Fruit fly (Drosophila melanogaster) whole organism, embryonic: ENCODE results near the gene lectin-33A.

Experiments
- ATbp ChIP-seq: fragments of 200-800 bp; sonication (Bioruptor generic); optimal IDR thresholded peaks from 2 replicates; lab custom pipeline; 2017; ENCODE audit warnings: missing biosample characterization, mild to moderate bottlenecking, missing genetic modification characterization, missing genetic modification reagents
- Asciz ChIP-seq: fragments of 200-800 bp; sonication (Bioruptor generic); optimal IDR thresholded peaks from 2 replicates; lab custom pipeline; 2017; ENCODE audit warnings: missing biosample characterization, mild to moderate bottlenecking, missing genetic modification characterization, missing genetic modification reagents
- CG11504 ChIP-seq: fragments of 200-800 bp; sonication (Bioruptor generic); optimal IDR thresholded peaks from 3 replicates; lab custom pipeline; 2019; ENCODE audit warnings: missing biosample characterization, mild to moderate bottlenecking, missing genetic modification characterization, moderate library complexity
- CG11723 ChIP-seq: fragments of 200-800 bp; sonication (Bioruptor generic); optimal IDR thresholded peaks from 2 replicates; lab custom pipeline; 2017; ENCODE audit warnings: missing biosample characterization, mild to moderate bottlenecking, missing genetic modification characterization
- CG14860 ChIP-seq: fragments of 200-800 bp; sonication (Bioruptor generic); IDR thresholded peaks from 3 replicates; pipeline ENCODE4 v1.3.6; 2022; ENCODE audit warnings: missing biosample characterization, missing genetic modification characterization; ENCODE audit not compliant: partially characterized antibody
- CG15073 ChIP-seq: fragments of 200-800 bp; sonication (Bioruptor generic); optimal IDR thresholded peaks from 2 replicates; lab custom pipeline; 2016; ENCODE audit warnings: missing biosample characterization, missing genetic modification characterization
- CG15696 ChIP-seq: fragments of 200-800 bp; sonication (Bioruptor generic); optimal IDR thresholded peaks from 2 replicates; lab custom pipeline; 2019; ENCODE audit warnings: missing biosample characterization, mild to moderate bottlenecking, missing genetic modification characterization, moderate library complexity
- CG16815 ChIP-seq: fragments of 200-800 bp; sonication (Bioruptor generic); optimal IDR thresholded peaks from 3 replicates; lab custom pipeline; 2017; ENCODE audit warnings: missing biosample characterization, mild to moderate bottlenecking, missing genetic modification characterization
- CG16863 ChIP-seq: fragments of 200-800 bp; sonication (Bioruptor generic); optimal IDR thresholded peaks from 3 replicates; lab custom pipeline; 2016; ENCODE audit warnings: missing biosample characterization, missing genetic modification characterization
- CG2116 ChIP-seq: fragments of 200-800 bp; sonication (Bioruptor generic); optimal IDR thresholded peaks from 3 replicates; lab custom pipeline; 2018; ENCODE audit warnings: missing biosample characterization, mild to moderate bottlenecking, missing genetic modification characterization
- CG4360 ChIP-seq: fragments of 200-800 bp; sonication (Bioruptor generic); IDR thresholded peaks from 2 replicates; pipeline ENCODE4 v1.3.6; 2022; ENCODE audit warnings: missing biosample characterization, missing genetic modification characterization
- CG43689 ChIP-seq: fragments of 200-800 bp; sonication (Bioruptor generic); IDR thresholded peaks from 2 replicates; pipeline ENCODE4 v1.3.6; 2022; ENCODE audit warnings: missing biosample characterization, missing genetic modification characterization
- CG6175 ChIP-seq: fragments of 200-800 bp; sonication (Bioruptor generic); IDR thresholded peaks from 3 replicates; pipeline ENCODE4 v1.3.6; 2022; ENCODE audit warnings: missing biosample characterization, missing genetic modification characterization
- CG6765 ChIP-seq: fragments of 200-800 bp; sonication (Bioruptor generic); optimal IDR thresholded peaks from 3 replicates; lab custom pipeline; 2017; ENCODE audit warnings: missing biosample characterization, mild to moderate bottlenecking, missing genetic modification characterization
- CG6854 ChIP-seq: fragments of 200-800 bp; sonication (Bioruptor generic); optimal IDR thresholded peaks from 3 replicates; lab custom pipeline; 2017; ENCODE audit warnings: missing biosample characterization, mild to moderate bottlenecking, missing genetic modification characterization
- CG7556 ChIP-seq: fragments of 200-800 bp; sonication (Bioruptor generic); optimal IDR thresholded peaks from 2 replicates; lab custom pipeline; 2017; ENCODE audit warnings: missing biosample characterization, mild to moderate bottlenecking, missing genetic modification characterization
- CG9727 ChIP-seq: fragments of 200-800 bp; sonication (Bioruptor generic); optimal IDR thresholded peaks from 3 replicates; lab custom pipeline; 2017; ENCODE audit warnings: missing biosample characterization, mild to moderate bottlenecking, missing genetic modification characterization
- CTCF ChIP-seq: fragments of 200-800 bp; sonication (Bioruptor generic); optimal IDR thresholded peaks from 2 replicates; lab custom pipeline; 2017; ENCODE audit warnings: missing biosample characterization, mild to moderate bottlenecking, missing genetic modification characterization, moderate library complexity
- CoRest ChIP-seq: fragments of 200-800 bp; sonication (Bioruptor generic); optimal IDR thresholded peaks from 3 replicates; lab custom pipeline; 2018; ENCODE audit warnings: missing biosample characterization, mild to moderate bottlenecking, missing genetic modification characterization, moderate library complexity
- Dll ChIP-seq: fragments of 200-800 bp; sonication (Bioruptor generic); IDR thresholded peaks from 4 replicates; pipeline ENCODE4 v1.3.6; 2022; ENCODE audit warnings: missing biosample characterization, missing genetic modification characterization; ENCODE audit not compliant: partially characterized antibody
- Fer1 ChIP-seq: fragments of 200-800 bp; sonication (Bioruptor generic); optimal IDR thresholded peaks from 2 replicates; lab custom pipeline; 2017; ENCODE audit warnings: missing biosample characterization, mild to moderate bottlenecking, missing genetic modification characterization
- HHEX ChIP-seq: fragments of 200-800 bp; sonication (Bioruptor generic); optimal IDR thresholded peaks from 3 replicates; lab custom pipeline; 2017; ENCODE audit warnings: missing biosample characterization, mild to moderate bottlenecking, missing genetic modification characterization, missing genetic modification reagents
- HLHmδ ChIP-seq: fragments of 200-800 bp; sonication (Bioruptor generic); optimal IDR thresholded peaks from 2 replicates; lab custom pipeline; 2018; ENCODE audit warnings: missing biosample characterization, mild to moderate bottlenecking, missing genetic modification characterization, moderate library complexity
- HmgD ChIP-seq: fragments of 200-800 bp; sonication (Bioruptor generic); optimal IDR thresholded peaks from 3 replicates; lab custom pipeline; 2016; ENCODE audit warnings: missing biosample characterization, missing genetic modification characterization
- Hmx ChIP-seq: fragments of 200-800 bp; sonication (Bioruptor generic); optimal IDR thresholded peaks from 2 replicates; lab custom pipeline; 2016; ENCODE audit warnings: missing biosample characterization, missing genetic modification characterization
- Kr ChIP-seq: fragments of 200-800 bp; sonication (Bioruptor generic); optimal IDR thresholded peaks from 2 replicates; lab custom pipeline; 2017; ENCODE audit warnings: missing biosample characterization, mild to moderate bottlenecking, missing genetic modification characterization
- Meics ChIP-seq: fragments of 200-800 bp; sonication (Bioruptor generic); optimal IDR thresholded peaks from 2 replicates; lab custom pipeline; 2017; ENCODE audit warnings: missing biosample characterization, mild to moderate bottlenecking, missing genetic modification characterization
- NfI ChIP-seq: fragments of 200-800 bp; sonication (Bioruptor generic); optimal IDR thresholded peaks from 3 replicates; lab custom pipeline; 2018; ENCODE audit warnings: missing biosample characterization, mild to moderate bottlenecking, missing genetic modification characterization, moderate library complexity
- Sry-δ ChIP-seq: fragments of 200-800 bp; sonication (Bioruptor generic); optimal IDR thresholded peaks from 2 replicates; lab custom pipeline; 2016; ENCODE audit warnings: missing biosample characterization, missing genetic modification characterization
- Ssrp ChIP-seq: fragments of 200-800 bp; sonication (Bioruptor generic); optimal IDR thresholded peaks from 2 replicates; lab custom pipeline; 2018; ENCODE audit warnings: missing biosample characterization, mild to moderate bottlenecking, missing genetic modification characterization, moderate library complexity
- Vsx1 ChIP-seq: fragments of 200-800 bp; sonication (Bioruptor generic); optimal IDR thresholded peaks from 2 replicates; lab custom pipeline; 2017; ENCODE audit warnings: missing biosample characterization, mild to moderate bottlenecking, missing genetic modification characterization, missing genetic modification reagents
- ac ChIP-seq: fragments of 200-800 bp; sonication (Bioruptor generic); optimal IDR thresholded peaks from 3 replicates; lab custom pipeline; 2017; ENCODE audit warnings: missing biosample characterization, mild to moderate bottlenecking, missing genetic modification characterization
- bigmax ChIP-seq: fragments of 200-800 bp; sonication (Bioruptor generic); optimal IDR thresholded peaks from 2 replicates; lab custom pipeline; 2018; ENCODE audit warnings: missing biosample characterization, mild to moderate bottlenecking, missing genetic modification characterization
- bsh ChIP-seq, 2 experiments: fragments of 200-800 bp; sonication (Bioruptor generic); optimal IDR thresholded peaks; 2 replicates each; lab custom pipeline; 2017 to 2018; ENCODE audit warnings: mild to moderate bottlenecking in 2 of 2, missing biosample characterization in 2 of 2, missing genetic modification characterization in 2 of 2, moderate library complexity in 1 of 2
- ewg ChIP-seq: fragments of 200-800 bp; sonication (Bioruptor generic); optimal IDR thresholded peaks from 3 replicates; lab custom pipeline; 2017; ENCODE audit warnings: mild to moderate bottlenecking, missing biosample characterization, missing genetic modification reagents, missing genetic modification characterization
- ftz-f1 ChIP-seq: fragments of 200-800 bp; sonication (Bioruptor generic); optimal IDR thresholded peaks from 2 replicates; lab custom pipeline; 2016; ENCODE audit warnings: missing biosample characterization, missing genetic modification characterization
- fu2 ChIP-seq: fragments of 200-800 bp; sonication (Bioruptor generic); optimal IDR thresholded peaks from 2 replicates; lab custom pipeline; 2016; ENCODE audit warnings: missing biosample characterization, missing genetic modification characterization
- gce ChIP-seq: fragments of 200-800 bp; sonication (Bioruptor generic); IDR thresholded peaks from 3 replicates; pipeline ENCODE4 v1.3.6; 2022; ENCODE audit warnings: missing biosample characterization, missing genetic modification characterization
- h ChIP-seq: fragments of >200 bp; optimal IDR thresholded peaks from 2 replicates; lab custom pipeline; 2017
- hkb ChIP-seq, 2 experiments: fragments of 200-800 bp in 1 of 2; fragments of >200 bp in 1 of 2; sonication (Bioruptor generic) in 1 of 2; IDR thresholded peaks in 1 of 2; optimal IDR thresholded peaks in 1 of 2; 2 replicates each; pipeline versions ENCODE4 v1.3.6 to Lab custom; 2017 to 2022; ENCODE audit warnings: missing biosample characterization in 1 of 2, missing genetic modification characterization in 1 of 2
- lbe ChIP-seq: fragments of 200-800 bp; sonication (Bioruptor generic); optimal IDR thresholded peaks from 2 replicates; lab custom pipeline; 2016; ENCODE audit warnings: missing biosample characterization, mild to moderate bottlenecking, missing genetic modification characterization
- nerfin-1 ChIP-seq: fragments of 200-800 bp; sonication (Bioruptor generic); optimal IDR thresholded peaks from 3 replicates; lab custom pipeline; 2019; ENCODE audit warnings: missing biosample characterization, mild to moderate bottlenecking, missing genetic modification characterization, moderate library complexity
- phol ChIP-seq: fragments of 200-800 bp; sonication (Bioruptor generic); optimal IDR thresholded peaks from 3 replicates; lab custom pipeline; 2018; ENCODE audit warnings: missing biosample characterization, mild to moderate bottlenecking, missing genetic modification characterization, moderate library complexity
- pnt ChIP-seq: fragments of 200-800 bp; sonication (Bioruptor generic); optimal IDR thresholded peaks from 3 replicates; lab custom pipeline; 2016; ENCODE audit warnings: missing biosample characterization, missing genetic modification characterization
- prd ChIP-seq, 3 experiments: fragments of >200 bp in 2 of 3; fragments of 200-800 bp in 1 of 3; sonication (Bioruptor generic) in 1 of 3; optimal IDR thresholded peaks in 2 of 3; IDR thresholded peaks in 1 of 3; 2 replicates in 2 of 3; 3 replicates in 1 of 3; pipeline versions ENCODE4 v1.3.6 to Lab custom; 2017 to 2022; ENCODE audit warnings: missing biosample characterization in 1 of 3, missing genetic modification characterization in 1 of 3
- sc ChIP-seq, 3 experiments: fragments of >200 bp in 2 of 3; fragments of 200-800 bp in 1 of 3; sonication (Bioruptor generic) in 1 of 3; optimal IDR thresholded peaks; 2 replicates in 2 of 3; 3 replicates in 1 of 3; lab custom pipeline; 2017; ENCODE audit warnings: mild to moderate bottlenecking in 1 of 3, missing biosample characterization in 1 of 3, missing genetic modification characterization in 1 of 3, missing genetic modification reagents in 1 of 3
- sens-2 ChIP-seq: fragments of 200-800 bp; sonication (Bioruptor generic); IDR thresholded peaks from 2 replicates; pipeline ENCODE4 v1.3.6; 2022; ENCODE audit warnings: missing biosample characterization, missing genetic modification characterization
- trh ChIP-seq: fragments of 200-800 bp; sonication (Bioruptor generic); optimal IDR thresholded peaks from 2 replicates; lab custom pipeline; 2016; ENCODE audit warnings: missing biosample characterization, missing genetic modification characterization
- vnd ChIP-seq: fragments of 200-800 bp; sonication (Bioruptor generic); IDR thresholded peaks from 3 replicates; pipeline ENCODE4 v1.3.6; 2022; ENCODE audit warnings: missing biosample characterization, missing genetic modification characterization; ENCODE audit not compliant: partially characterized antibody
- zfh2 ChIP-seq: fragments of 200-800 bp; sonication (Bioruptor generic); optimal IDR thresholded peaks from 2 replicates; lab custom pipeline; 2016; ENCODE audit warnings: missing biosample characterization, missing genetic modification characterization

Gene lectin-33A

dm6 chr2L:10986138-10986537 is 15.7 kb upstream of the lectin-33A start (continued):
- no peak for TF ChIP-seq CG16815 (GFP tag; lab: Kevin White, UChicago)
- no peak for TF ChIP-seq CG4360
- no peak for TF ChIP-seq Dll (GFP tag; lab: Robert Waterston, UW)
- TF ChIP-seq h (lab: Kevin White, UChicago), result no peak
- TF ChIP-seq Sry-δ (GFP tag; lab: Kevin White, UChicago), result no peak
- no peak for TF ChIP-seq CG16863
- no peak for TF ChIP-seq hkb (optimal IDR thresholded peaks at IDR 0.05; lab: Kevin White, UChicago)
- peak; percentile 82 for TF ChIP-seq hkb (GFP tag; IDR thresholded peaks at IDR 0.05; lab: Robert Waterston, UW)
- TF ChIP-seq ewg (GFP tag; lab: Kevin White, UChicago), result no peak
- peak; percentile 54 for TF ChIP-seq phol
- peak; percentile 27 for TF ChIP-seq Meics
- no peak for TF ChIP-seq CG7556 (GFP tag; lab: Kevin White, UChicago)
- no peak for TF ChIP-seq zfh2
- TF ChIP-seq Fer1 (GFP tag; lab: Kevin White, UChicago), result peak; percentile 47
- peak; percentile 46 for TF ChIP-seq CG9727 (GFP tag; lab: Kevin White, UChicago)
- TF ChIP-seq HLHmδ (GFP tag; lab: Kevin White, UChicago), result no peak
- TF ChIP-seq ATbp (GFP tag; lab: Kevin White, UChicago), result no peak
- TF ChIP-seq CG15073 (GFP tag; lab: Kevin White, UChicago), result no peak
- TF ChIP-seq nerfin-1 (tag; lab: Kevin White, UChicago), result no peak
- no peak for TF ChIP-seq prd (optimal IDR thresholded peaks at IDR 0.05; lab: Kevin White, UChicago)
- TF ChIP-seq prd (GFP tag; IDR thresholded peaks at IDR 0.05; lab: Robert Waterston, UW), result peak; percentile 59
- no peak; the same call in 2 of the 3 replicates for TF ChIP-seq gce (GFP tag; lab: Robert Waterston, UW)
- TF ChIP-seq Ssrp (tag; lab: Kevin White, UChicago), result no peak
- TF ChIP-seq ftz-f1 (GFP tag; lab: Kevin White, UChicago), result no peak
- TF ChIP-seq CG2116 (GFP tag; lab: Kevin White, UChicago), result no peak
- TF ChIP-seq CG6765, result no peak
- no peak for TF ChIP-seq CG6175 (GFP tag; lab: Robert Waterston, UW)
- no peak for TF ChIP-seq CG6854 (GFP tag; lab: Kevin White, UChicago)
- TF ChIP-seq CG11504, result no peak
- TF ChIP-seq Kr (GFP tag; lab: Kevin White, UChicago), result no peak
- peak; percentile 40 for TF ChIP-seq CG15696 (tag; lab: Kevin White, UChicago)
- no peak for TF ChIP-seq CG14860 (GFP tag; lab: Robert Waterston, UW)
- TF ChIP-seq sens-2 (GFP tag; lab: Robert Waterston, UW), result no peak; the same call in 1 of the 2 replicates
- no peak for TF ChIP-seq fu2
- TF ChIP-seq vnd (GFP tag; lab: Robert Waterston, UW), result no peak
- TF ChIP-seq CTCF (GFP tag; lab: Kevin White, UChicago), result peak; percentile 97
- TF ChIP-seq ac, result no peak
- no peak for TF ChIP-seq Hmx (GFP tag; lab: Kevin White, UChicago)
- TF ChIP-seq CoRest (tag; lab: Kevin White, UChicago), result no peak
- TF ChIP-seq NfI (GFP tag; lab: Kevin White, UChicago), result no peak
- no peak for TF ChIP-seq HmgD (GFP tag; lab: Kevin White, UChicago)
- TF ChIP-seq CG43689 (GFP tag; lab: Robert Waterston, UW), result no peak
- no peak for TF ChIP-seq bigmax (GFP tag; lab: Kevin White, UChicago)
- peak in 1 of 2 experiments; percentile 31 for TF ChIP-seq bsh (GFP tag; optimal IDR thresholded peaks at IDR 0.05; lab: Kevin White, UChicago)
- no peak for TF ChIP-seq CG11723
- peak; percentile 7 for TF ChIP-seq Asciz (GFP tag; lab: Kevin White, UChicago)
- TF ChIP-seq trh, result no peak
- TF ChIP-seq Vsx1 (GFP tag; lab: Kevin White, UChicago), result no peak
- no peak for TF ChIP-seq pnt
- TF ChIP-seq HHEX, result peak; percentile 17
- TF ChIP-seq lbe (GFP tag; lab: Kevin White, UChicago), result peak; percentile 17
- no peak for TF ChIP-seq sc (optimal IDR thresholded peaks at IDR 0.05; lab: Kevin White, UChicago)
- no peak for TF ChIP-seq sc (GFP tag; optimal IDR thresholded peaks at IDR 0.05; lab: Kevin White, UChicago)
